Worm (Caenorhabditis elegans) whole organism, young adult: ENCODE data around the gene R09H10.5.

ENCODE experiments used
- B0035.1 ChIP-seq: sonication (generic microtip); optimal IDR thresholded peaks from 2 replicates; lab custom pipeline; 2016; ENCODE audit warnings: missing genetic modification characterization, mild to moderate bottlenecking, missing compliant biosample characterization, missing genotype, missing genetic modification reagents
- B0261.1 ChIP-seq: sonication (generic microtip); optimal IDR thresholded peaks from 2 replicates; lab custom pipeline; 2016; ENCODE audit warnings: mild to moderate bottlenecking, missing genetic modification characterization, moderate library complexity, missing compliant biosample characterization
- B0336.3 ChIP-seq: fragments of 200-800 bp; sonication (Bioruptor generic); IDR thresholded peaks from 2 replicates; pipeline ENCODE4 v1.3.6; 2022; ENCODE audit warnings: missing genetic modification characterization, missing compliant biosample characterization
- F22D6.2 ChIP-seq: sonication (generic microtip); optimal IDR thresholded peaks from 2 replicates; lab custom pipeline; 2016; ENCODE audit warnings: mild to moderate bottlenecking, missing genetic modification characterization, missing compliant biosample characterization
- F52B5.7 ChIP-seq: sonication (generic microtip); optimal IDR thresholded peaks from 2 replicates; lab custom pipeline; 2016; ENCODE audit warnings: mild to moderate bottlenecking, missing genetic modification characterization, missing compliant biosample characterization
- akir-1 ChIP-seq: fragments of 200-800 bp; sonication (Bioruptor generic); optimal IDR thresholded peaks from 2 replicates; lab custom pipeline; 2018; ENCODE audit warnings: mild to moderate bottlenecking, missing genetic modification characterization, moderate library complexity, missing compliant biosample characterization
- atf-7 ChIP-seq: sonication (generic microtip); optimal IDR thresholded peaks from 2 replicates; lab custom pipeline; 2017; ENCODE audit warnings: mild to moderate bottlenecking, missing genetic modification characterization, missing compliant biosample characterization
- attf-6 ChIP-seq: fragments of 200-800 bp; sonication (Bioruptor generic); IDR thresholded peaks from 2 replicates; pipeline ENCODE4 v1.3.6; 2022; ENCODE audit warnings: missing genetic modification reagents, missing genetic modification characterization, missing compliant biosample characterization
- bed-1 ChIP-seq: fragments of 200-800 bp; sonication (Bioruptor generic); IDR thresholded peaks from 2 replicates; pipeline ENCODE4 v1.3.6; 2022; ENCODE audit warnings: missing genetic modification reagents, missing genetic modification characterization, missing compliant biosample characterization
- cebp-1 ChIP-seq, 2 experiments: fragments of 200-800 bp in 1 of 2; sonication (Bioruptor generic) in 1 of 2; sonication (generic microtip) in 1 of 2; IDR thresholded peaks in 1 of 2; optimal IDR thresholded peaks in 1 of 2; 2 replicates each; pipeline versions ENCODE4 v1.3.6 to Lab custom; 2017 to 2022; ENCODE audit warnings: missing compliant biosample characterization in 2 of 2, missing genetic modification characterization in 2 of 2, mild to moderate bottlenecking in 1 of 2, missing genetic modification reagents in 1 of 2, moderate library complexity in 1 of 2
- ceh-58 ChIP-seq: fragments of 200-800 bp; sonication (Bioruptor generic); IDR thresholded peaks from 2 replicates; pipeline ENCODE4 v1.3.6; 2022; ENCODE audit warnings: missing genetic modification characterization, missing compliant biosample characterization
- ceh-79 ChIP-seq: sonication (generic microtip); optimal IDR thresholded peaks from 2 replicates; lab custom pipeline; 2017; ENCODE audit warnings: mild to moderate bottlenecking, missing genetic modification characterization, missing compliant biosample characterization
- ets-4 ChIP-seq: fragments of 200-800 bp; sonication (Bioruptor generic); optimal IDR thresholded peaks from 2 replicates; lab custom pipeline; 2018; ENCODE audit warnings: mild to moderate bottlenecking, missing genetic modification characterization, missing compliant biosample characterization
- hlh-12 ChIP-seq: sonication (generic microtip); optimal IDR thresholded peaks from 2 replicates; lab custom pipeline; 2016; ENCODE audit warnings: missing genetic modification characterization, missing compliant biosample characterization
- hmg-20 ChIP-seq: fragments of 200-800 bp; sonication (Bioruptor generic); IDR thresholded peaks from 2 replicates; pipeline ENCODE4 v1.3.6; 2022; ENCODE audit warnings: missing genetic modification reagents, missing genetic modification characterization, missing compliant biosample characterization
- let-526 ChIP-seq: fragments of 200-800 bp; sonication (Bioruptor generic); IDR thresholded peaks from 2 replicates; pipeline ENCODE4 v1.3.6; 2022; ENCODE audit warnings: missing genetic modification reagents, missing genetic modification characterization, missing compliant biosample characterization
- lin-26 ChIP-seq: fragments of 200-800 bp; sonication (Bioruptor generic); IDR thresholded peaks from 2 replicates; pipeline ENCODE4 v1.3.6; 2022; ENCODE audit warnings: missing genetic modification reagents, missing genetic modification characterization, missing compliant biosample characterization
- lin-40 ChIP-seq: sonication (generic microtip); optimal IDR thresholded peaks from 2 replicates; lab custom pipeline; 2016; ENCODE audit warnings: missing genetic modification characterization, mild to moderate bottlenecking, missing compliant biosample characterization, missing genotype, missing genetic modification reagents
- lsy-27 ChIP-seq: sonication (generic microtip); optimal IDR thresholded peaks from 2 replicates; lab custom pipeline; 2017; ENCODE audit warnings: missing genetic modification characterization, mild to moderate bottlenecking, missing compliant biosample characterization, antibody characterized with exemption, missing genotype, borderline replicate concordance; ENCODE audit not compliant: insufficient read depth
- madf-10 ChIP-seq: sonication (generic microtip); optimal IDR thresholded peaks from 2 replicates; lab custom pipeline; 2016; ENCODE audit warnings: mild to moderate bottlenecking, missing genetic modification characterization, missing compliant biosample characterization
- madf-3 ChIP-seq: fragments of 200-800 bp; sonication (Bioruptor generic); IDR thresholded peaks from 2 replicates; pipeline ENCODE4 v1.3.6; 2022; ENCODE audit warnings: missing genetic modification reagents, missing genetic modification characterization, missing compliant biosample characterization
- mcd-1 ChIP-seq: fragments of 200-800 bp; sonication (Bioruptor generic); IDR thresholded peaks from 2 replicates; pipeline ENCODE4 v1.3.6; 2022; ENCODE audit warnings: missing genetic modification reagents, missing genetic modification characterization, missing compliant biosample characterization
- mel-28 ChIP-seq: sonication (generic microtip); optimal IDR thresholded peaks from 2 replicates; lab custom pipeline; 2016; ENCODE audit warnings: borderline replicate concordance, mild to moderate bottlenecking, missing genetic modification characterization, missing compliant biosample characterization
- nhr-80 ChIP-seq: sonication (generic microtip); optimal IDR thresholded peaks from 2 replicates; lab custom pipeline; 2016; ENCODE audit warnings: missing genetic modification characterization, missing compliant biosample characterization
- sdz-38 ChIP-seq: sonication (generic microtip); optimal IDR thresholded peaks from 2 replicates; lab custom pipeline; 2016; ENCODE audit warnings: missing genotype, missing genetic modification characterization, missing compliant biosample characterization
- tbp1 ChIP-seq: fragments of 200-800 bp; sonication (Bioruptor generic); optimal IDR thresholded peaks from 2 replicates; lab custom pipeline; 2018; ENCODE audit warnings: mild to moderate bottlenecking, missing genetic modification characterization, missing compliant biosample characterization
- tbx-9 ChIP-seq: sonication (generic microtip); optimal IDR thresholded peaks from 2 replicates; lab custom pipeline; 2016; ENCODE audit warnings: borderline replicate concordance, missing genetic modification characterization, inconsistent platforms, missing compliant biosample characterization
- zfh-2 ChIP-seq: fragments of 200-800 bp; sonication (Bioruptor generic); conservative IDR thresholded peaks from 2 replicates; pipeline ENCODE4 v1.3.6; 2022; ENCODE audit warnings: missing genetic modification reagents, missing genetic modification characterization, missing compliant biosample characterization
- zim-3 ChIP-seq: sonication (generic microtip); optimal IDR thresholded peaks from 2 replicates; lab custom pipeline; 2017; ENCODE audit warnings: mild to moderate bottlenecking, missing genetic modification characterization, moderate library complexity, missing compliant biosample characterization
- ztf-3 ChIP-seq: fragments of 200-800 bp; sonication (Bioruptor generic); optimal IDR thresholded peaks from 2 replicates; lab custom pipeline; 2018; ENCODE audit warnings: mild to moderate bottlenecking, missing genetic modification characterization, missing compliant biosample characterization

Gene R09H10.5

DNA sequence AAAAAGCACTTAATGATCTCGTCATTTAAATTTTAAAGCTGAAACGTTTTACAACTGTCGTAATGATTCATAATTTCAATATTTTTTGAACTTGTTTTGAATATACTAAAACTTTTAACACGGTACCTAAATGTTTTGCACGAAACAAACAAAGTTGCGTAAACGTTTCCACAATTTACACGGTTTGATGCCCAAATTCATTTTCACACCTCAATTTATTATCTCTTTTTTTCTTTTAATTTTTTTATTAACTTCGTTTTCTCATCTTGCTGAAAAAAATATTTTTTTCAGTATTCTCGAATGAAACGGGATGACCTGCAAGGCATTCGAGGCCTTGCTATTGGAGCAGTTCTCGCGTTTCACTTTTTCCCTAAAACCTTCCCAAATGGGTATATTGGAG is 44.4 kb downstream of the R09H10.5 start, which contains the start of gene oac-8:
TSS of gene oac-8 (plus strand) at position 301 of the 400 bp plus-strand sequence.
- no peak for TF ChIP-seq cebp-1 (GFP tag; IDR thresholded peaks at IDR 0.05; lab: Robert Waterston, UW)
- no peak for TF ChIP-seq cebp-1 (tag; optimal IDR thresholded peaks at IDR 0.05; lab: Kevin White, UChicago)

- TF ChIP-seq akir-1 (GFP tag; lab: Kevin White, UChicago) (no peak), hmg-20 (GFP tag; lab: Robert Waterston, UW) (no peak), madf-10 (tag; lab: Kevin White, UChicago) (no peak), bed-1 (no peak), sdz-38 (tag; lab: Kevin White, UChicago) (no peak), hlh-12 (tag; lab: Kevin White, UChicago) (no peak)
- TF ChIP-seq, all 124 proteins: peak for 0
Measured at ce11 chrIV:10578367-10578766, 50.3 kb downstream of the R09H10.5 start, which contains the start of gene lgc-43. lgc-43 (plus strand) TSS chrIV:10578667.

ce11 chrIV:10577600-10577999 is 51.0 kb downstream of the R09H10.5 start:
- TF ChIP-seq nhr-80 (tag; lab: Kevin White, UChicago) (peak; percentile 37), madf-3 (no peak)

ce11 chrIV:10576624-10577023 is 52.0 kb downstream of the R09H10.5 start:
- TF ChIP-seq bed-1 (no peak), ceh-58 (GFP tag; lab: Robert Waterston, UW) (no peak), attf-6 (GFP tag; lab: Robert Waterston, UW) (no peak), lin-40 (tag; lab: Kevin White, UChicago) (no peak), hmg-20 (GFP tag; lab: Robert Waterston, UW) (no peak), zfh-2 (GFP tag; lab: Robert Waterston, UW) (no peak), mel-28 (tag; lab: Kevin White, UChicago) (no peak), ztf-3 (GFP tag; lab: Kevin White, UChicago) (no peak), lin-26 (no peak), let-526 (no peak), tbx-9 (no peak), ceh-79 (tag; lab: Kevin White, UChicago) (no peak), F52B5.7 (no peak), atf-7 (tag; lab: Kevin White, UChicago) (no peak), zim-3 (tag; lab: Kevin White, UChicago) (no peak), B0336.3 (GFP tag; lab: Robert Waterston, UW) (no peak)

- TF ChIP-seq B0261.1 = no peak
Measured at ce11 chrIV:10576050-10576449, 52.6 kb downstream of the R09H10.5 start, which contains the start of gene efn-2. efn-2 (plus strand) TSS chrIV:10576350.

DNA sequence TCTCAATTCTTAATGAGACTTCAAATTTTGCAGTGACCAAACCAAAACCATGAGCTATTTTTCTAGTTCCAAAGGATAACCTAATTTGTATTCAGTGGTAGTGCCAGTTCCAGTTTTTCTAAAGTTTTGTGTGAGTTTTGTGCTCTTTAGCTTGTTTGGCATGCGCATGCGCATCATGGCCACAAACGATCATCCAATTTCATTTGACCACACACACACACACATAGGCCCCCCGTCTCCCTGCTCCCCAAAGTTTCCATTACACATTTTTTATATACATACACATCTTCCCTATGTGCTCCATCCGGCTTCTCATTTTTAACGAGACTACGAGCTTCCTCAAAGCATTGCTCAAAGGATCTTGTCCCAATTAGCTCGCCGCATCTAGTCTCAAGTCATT is 54.2 kb downstream of the R09H10.5 start:
- no peak for TF ChIP-seq ets-4 (GFP tag; lab: Kevin White, UChicago)
- TF ChIP-seq B0035.1 (tag; lab: Kevin White, UChicago) = no peak
- no peak for TF ChIP-seq zfh-2 (GFP tag; lab: Robert Waterston, UW)
- no peak for TF ChIP-seq mcd-1 (GFP tag; lab: Robert Waterston, UW)
- no peak for TF ChIP-seq tbp1 (GFP tag; lab: Kevin White, UChicago)
- no peak for TF ChIP-seq lsy-27
- no peak for TF ChIP-seq F22D6.2 (tag; lab: Kevin White, UChicago)
